Fruit fly (Drosophila melanogaster) whole organism, pupa: ENCODE results near the gene ru.

Experiments used
- CG10348 ChIP-seq: fragments of 200-800 bp; sonication (Bioruptor generic); IDR thresholded peaks from 2 replicates; pipeline ENCODE4 v1.3.6; 2022; ENCODE audit warnings: missing biosample characterization, missing genetic modification characterization
- CG12605 ChIP-seq: fragments of 200-800 bp; sonication (Bioruptor generic); IDR thresholded peaks from 2 replicates; pipeline ENCODE4 v1.3.6; 2022; ENCODE audit warnings: missing biosample characterization, missing genetic modification characterization
- CG13204 ChIP-seq: fragments of 200-800 bp; sonication (Bioruptor generic); optimal IDR thresholded peaks from 2 replicates; lab custom pipeline; 2018; ENCODE audit warnings: missing biosample characterization, mild to moderate bottlenecking, missing genetic modification characterization, moderate library complexity
- CG14655 ChIP-seq: fragments of 200-800 bp; sonication (Bioruptor generic); optimal IDR thresholded peaks from 3 replicates; lab custom pipeline; 2017; ENCODE audit warnings: mild to moderate bottlenecking, missing biosample characterization, missing genetic modification reagents, missing genetic modification characterization
- CG15710 ChIP-seq: fragments of 200-800 bp; sonication (Bioruptor generic); optimal IDR thresholded peaks from 2 replicates; lab custom pipeline; 2018; ENCODE audit warnings: missing biosample characterization, mild to moderate bottlenecking, missing genetic modification characterization, moderate library complexity
- CG17806 ChIP-seq: fragments of 200-800 bp; sonication (Bioruptor generic); optimal IDR thresholded peaks from 2 replicates; lab custom pipeline; 2018; ENCODE audit warnings: missing biosample characterization, mild to moderate bottlenecking, missing genetic modification characterization, moderate library complexity
- CG32121 ChIP-seq: fragments of 200-800 bp; sonication (Bioruptor generic); IDR thresholded peaks from 2 replicates; pipeline ENCODE4 v1.3.6; 2022; ENCODE audit warnings: missing biosample characterization, missing genetic modification characterization
- CG4496 ChIP-seq: fragments of 200-800 bp; sonication (Bioruptor generic); IDR thresholded peaks from 3 replicates; pipeline ENCODE4 v1.3.6; 2022; ENCODE audit warnings: missing biosample characterization, missing genetic modification characterization
- CG8159 ChIP-seq: fragments of 200-800 bp; sonication (Bioruptor generic); optimal IDR thresholded peaks from 3 replicates; lab custom pipeline; 2018; ENCODE audit warnings: missing biosample characterization, mild to moderate bottlenecking, missing genetic modification characterization, moderate library complexity
- CG8301 ChIP-seq: fragments of 200-800 bp; sonication (Bioruptor generic); optimal IDR thresholded peaks from 2 replicates; lab custom pipeline; 2018; ENCODE audit warnings: missing biosample characterization, mild to moderate bottlenecking, missing genetic modification characterization
- CG9948 ChIP-seq: fragments of 200-800 bp; sonication (Bioruptor generic); optimal IDR thresholded peaks from 2 replicates; lab custom pipeline; 2018; ENCODE audit warnings: missing biosample characterization, mild to moderate bottlenecking, missing genetic modification characterization, moderate library complexity
- D1 ChIP-seq: fragments of 200-800 bp; sonication (Bioruptor generic); optimal IDR thresholded peaks from 2 replicates; lab custom pipeline; 2018; ENCODE audit warnings: missing biosample characterization, mild to moderate bottlenecking, missing genetic modification characterization, moderate library complexity
- EcR ChIP-seq: fragments of 200-800 bp; sonication (Bioruptor generic); optimal IDR thresholded peaks from 3 replicates; lab custom pipeline; 2019; ENCODE audit warnings: missing biosample characterization, missing genetic modification characterization, mild to moderate bottlenecking, moderate library complexity, missing genetic modification reagents
- Ets98B ChIP-seq: fragments of 200-800 bp; sonication (Bioruptor generic); IDR thresholded peaks from 2 replicates; pipeline ENCODE4 v1.3.6; 2022; ENCODE audit warnings: missing biosample characterization, missing genetic modification characterization
- Pif1A ChIP-seq: fragments of 200-800 bp; sonication (Bioruptor generic); optimal IDR thresholded peaks from 3 replicates; lab custom pipeline; 2016; ENCODE audit warnings: missing biosample characterization, missing genetic modification characterization
- Pif1B ChIP-seq: fragments of 200-800 bp; sonication (Bioruptor generic); optimal IDR thresholded peaks from 3 replicates; lab custom pipeline; 2016; ENCODE audit warnings: missing biosample characterization, missing genetic modification characterization
- Snoo ChIP-seq: fragments of 200-800 bp; sonication (Bioruptor generic); optimal IDR thresholded peaks from 3 replicates; lab custom pipeline; 2017; ENCODE audit warnings: missing biosample characterization, mild to moderate bottlenecking, missing genetic modification characterization, inconsistent platforms
- fd96Ca ChIP-seq: fragments of 200-800 bp; sonication (Bioruptor generic); IDR thresholded peaks from 3 replicates; pipeline ENCODE4 v1.3.6; 2022; ENCODE audit warnings: missing biosample characterization, missing genetic modification characterization
- gl ChIP-seq: fragments of 200-800 bp; sonication (Bioruptor generic); optimal IDR thresholded peaks from 2 replicates; lab custom pipeline; 2018; ENCODE audit warnings: missing biosample characterization, mild to moderate bottlenecking, missing genetic modification characterization
- rn ChIP-seq: fragments of 200-800 bp; sonication (Bioruptor generic); IDR thresholded peaks from 2 replicates; pipeline ENCODE4 v1.3.6; 2022; ENCODE audit warnings: missing biosample characterization, missing genetic modification characterization

ru gene

dm6 chr3L:1370099-1370678, at the start of gene ru:
ru (plus strand) TSS chr3L:1370628.
- TF ChIP-seq CG32121 (GFP tag; lab: Robert Waterston, UW) (no peak), Pif1A (GFP tag; lab: Kevin White, UChicago) (no peak), CG12605 (GFP tag; lab: Robert Waterston, UW) (no peak), CG13204 (GFP tag; lab: Kevin White, UChicago) (peak; percentile 34), CG4496 (GFP tag; lab: Robert Waterston, UW) (peak; percentile 24; the same call in 1 of the 3 replicates)

dm6 chr3L:1320931-1321556, 49.4 kb upstream of the ru start:
- TF ChIP-seq CG10348 (GFP tag; lab: Robert Waterston, UW), result no peak
- peak; percentile 18; the same call in 1 of the 2 replicates for TF ChIP-seq Ets98B (GFP tag; lab: Robert Waterston, UW)
- peak; percentile 24 for TF ChIP-seq Snoo (tag; lab: Kevin White, UChicago)
- no peak for TF ChIP-seq D1
- TF ChIP-seq CG8301 (tag; lab: Kevin White, UChicago), result no peak
- TF ChIP-seq CG4496 (GFP tag; lab: Robert Waterston, UW), result peak; percentile 40; the same call in 1 of the 3 replicates
- TF ChIP-seq CG32121 (GFP tag; lab: Robert Waterston, UW), result no peak
- TF ChIP-seq CG14655 (GFP tag; lab: Kevin White, UChicago), result no peak
- no peak for TF ChIP-seq Pif1A (GFP tag; lab: Kevin White, UChicago)
- no peak for TF ChIP-seq Pif1B (GFP tag; lab: Kevin White, UChicago)
- TF ChIP-seq CG8159 (tag; lab: Kevin White, UChicago), result no peak
- peak; percentile 53 for TF ChIP-seq EcR (GFP tag; lab: Kevin White, UChicago)
- no peak for TF ChIP-seq CG9948 (tag; lab: Kevin White, UChicago)
- TF ChIP-seq fd96Ca (GFP tag; lab: Robert Waterston, UW), result 0 out of 3 replicates have a peak, but pooled peaks have one; percentile 6
- TF ChIP-seq gl (tag; lab: Kevin White, UChicago), result peak; percentile 52
- TF ChIP-seq CG13204 (GFP tag; lab: Kevin White, UChicago), result no peak
- TF ChIP-seq CG12605 (GFP tag; lab: Robert Waterston, UW), result 0 out of 2 replicates have a peak, but pooled peaks have one; percentile 16
- TF ChIP-seq rn (GFP tag; lab: Robert Waterston, UW), result no peak

DNA sequence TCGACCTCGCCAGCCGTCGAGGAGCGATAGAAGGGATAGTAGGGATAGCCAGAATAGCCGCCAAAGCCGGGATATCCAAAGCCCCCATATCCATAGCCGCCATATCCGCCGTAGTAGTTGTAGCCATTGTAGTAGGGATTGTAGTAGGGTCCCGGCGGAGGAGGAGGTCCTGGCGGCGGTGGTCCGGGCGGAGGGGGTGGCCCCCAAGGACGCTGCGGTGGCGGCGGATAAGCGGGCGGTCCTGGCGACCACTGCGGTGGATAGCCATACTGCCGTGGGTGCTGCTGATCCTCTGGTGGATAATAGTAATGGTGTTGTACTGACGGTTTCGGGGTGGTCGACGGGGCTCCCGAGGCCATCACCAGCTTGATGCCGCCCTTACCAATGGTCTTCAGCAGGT, 48.3 kb upstream of the ru start:
- TF ChIP-seq CG10348 (GFP tag; lab: Robert Waterston, UW) (no peak), CG15710 (no peak), CG12605 (GFP tag; lab: Robert Waterston, UW) (no peak)

dm6 chr3L:1322706-1323105, 47.7 kb upstream of the ru start, which contains the start of gene CG9184:
CG9184 (minus strand) TSS chr3L:1322806.
- TF ChIP-seq gl (tag; lab: Kevin White, UChicago) (no peak), CG10348 (GFP tag; lab: Robert Waterston, UW) (no peak), CG8301 (tag; lab: Kevin White, UChicago) (no peak), Pif1B (GFP tag; lab: Kevin White, UChicago) (no peak), EcR (GFP tag; lab: Kevin White, UChicago) (no peak), CG12605 (GFP tag; lab: Robert Waterston, UW) (no peak), CG8159 (tag; lab: Kevin White, UChicago) (no peak), CG14655 (GFP tag; lab: Kevin White, UChicago) (no peak), Pif1A (GFP tag; lab: Kevin White, UChicago) (no peak), CG17806 (tag; lab: Kevin White, UChicago) (no peak), CG13204 (GFP tag; lab: Kevin White, UChicago) (no peak)

DNA sequence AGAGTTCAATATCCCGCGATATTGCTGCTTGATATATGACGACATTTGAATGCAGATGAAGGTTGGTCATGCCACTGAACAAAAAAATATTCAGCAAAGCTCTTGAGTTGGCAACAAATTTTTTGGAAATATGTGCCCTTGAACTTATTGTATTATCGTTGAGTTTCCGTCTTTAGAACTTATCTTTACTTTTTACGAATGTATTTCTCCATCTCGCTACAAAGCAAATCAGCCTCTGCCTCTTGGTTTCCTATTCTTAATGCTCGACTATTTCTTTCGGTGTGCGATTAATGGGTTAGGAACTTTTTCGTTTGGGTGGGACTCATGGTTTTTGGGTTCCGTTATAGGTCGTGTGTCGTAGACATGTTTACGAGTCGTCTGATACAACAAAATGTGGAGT, 47.3 kb upstream of the ru start:
- TF ChIP-seq CG12605 (GFP tag; lab: Robert Waterston, UW), result no peak
- peak; percentile 23 for TF ChIP-seq CG17806 (tag; lab: Kevin White, UChicago)
- TF ChIP-seq CG9948 (tag; lab: Kevin White, UChicago), result peak; percentile 14
- TF ChIP-seq fd96Ca (GFP tag; lab: Robert Waterston, UW), result 0 out of 3 replicates have a peak, but pooled peaks have one; percentile 7
- TF ChIP-seq gl (tag; lab: Kevin White, UChicago), result no peak
- TF ChIP-seq CG4496 (GFP tag; lab: Robert Waterston, UW), result 0 out of 3 replicates have a peak, but pooled peaks have one; percentile 18
- peak; percentile 9 for TF ChIP-seq CG15710

DNA sequence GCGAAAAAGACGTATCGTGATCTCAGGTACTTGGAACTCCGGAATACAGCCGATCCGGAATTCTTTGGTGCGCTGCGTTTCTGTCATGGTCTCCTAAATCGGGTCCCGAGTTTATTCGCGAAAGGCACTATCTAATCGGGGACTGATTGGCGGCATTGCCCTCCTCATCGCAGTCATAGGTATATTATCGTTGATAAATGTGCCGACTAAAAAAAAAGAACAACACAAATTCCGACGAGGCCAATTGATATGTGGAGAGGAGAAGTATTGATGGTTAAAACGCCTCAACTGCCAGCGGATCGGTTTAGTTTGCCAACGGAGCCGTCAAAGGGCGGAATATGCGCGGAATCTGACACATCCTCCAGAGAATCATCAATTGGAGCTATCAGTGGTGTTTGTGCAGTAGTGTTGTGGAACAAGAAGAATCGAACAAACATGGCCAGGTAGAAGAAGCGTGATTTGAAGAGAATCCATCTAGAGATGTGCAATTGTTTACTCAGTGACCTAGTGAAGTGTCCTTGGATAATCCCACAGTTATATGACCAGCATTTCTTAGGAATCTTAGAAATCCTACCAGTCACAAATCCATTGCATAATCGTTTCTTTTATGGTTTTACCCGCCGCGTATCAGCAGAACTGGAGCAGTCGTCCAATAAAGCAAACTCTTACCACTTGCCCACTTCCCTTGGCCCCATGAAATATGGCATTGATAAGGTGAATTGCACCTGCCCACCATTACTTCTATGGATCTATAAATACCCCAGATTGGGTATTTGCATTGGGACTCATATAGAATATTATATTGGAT, 45.4 kb upstream of the ru start:
- no peak for TF ChIP-seq EcR (GFP tag; lab: Kevin White, UChicago)
- no peak for TF ChIP-seq CG13204 (GFP tag; lab: Kevin White, UChicago)
